Worm (Caenorhabditis elegans): ENCODE results near the gene F26D10.13.

- TF ChIP-seq ama-1 (optimal IDR thresholded peaks at IDR 0.05) (no peak), aly-1 (tag; optimal IDR thresholded peaks at IDR 0.05) (no peak), flt-1 (GFP tag; IDR thresholded peaks at IDR 0.05) (no peak), ets-7 (tag; optimal IDR thresholded peaks at IDR 0.05) (no peak), F13C5.2 (tag; optimal IDR thresholded peaks at IDR 0.05) (no peak), pes-1 (GFP tag; IDR thresholded peaks at IDR 0.05) (no peak), ceh-36 (tag; optimal IDR thresholded peaks at IDR 0.05) (no peak), tbx-11 (GFP tag; IDR thresholded peaks at IDR 0.05) (no peak), tbx-37 (GFP tag; conservative IDR thresholded peaks at IDR 0.05) (no peak), ceh-13 (GFP tag; optimal IDR thresholded peaks at IDR 0.05) (no peak), hnd-1 (tag; optimal IDR thresholded peaks at IDR 0.05) (no peak), sea-1 (GFP tag; conservative IDR thresholded peaks at IDR 0.05) (no peak)
Measured at ce11 chrIV:17255001-17255400, 9.6 kb downstream of the F26D10.13 start, which contains the start of gene gtf-2E1.

Measured in whole organism, early embryonic.